Worm (Caenorhabditis elegans) whole organism, L4/young adult: ENCODE results near the gene C46E10.1.

Experiments
- W03F9.2 ChIP-seq: fragments of 150-350 bp; optimal IDR thresholded peaks from 2 replicates; lab custom pipeline; 2014; ENCODE audit warnings: missing biosample characterization, missing genetic modification characterization
- dao-5 ChIP-seq: sonication (generic microtip); optimal IDR thresholded peaks from 2 replicates; lab custom pipeline; 2016; ENCODE audit warnings: missing genotype, missing genetic modification characterization, moderate library complexity, missing compliant biosample characterization
- him-1 ChIP-seq: sonication (generic microtip); optimal IDR thresholded peaks from 2 replicates; lab custom pipeline; 2016; ENCODE audit warnings: missing genotype, missing genetic modification reagents, missing genetic modification characterization, missing compliant biosample characterization

- TF ChIP-seq him-1 (tag; lab: Kevin White, UChicago) (no peak), W03F9.2 (tag; lab: Kevin White, UChicago) (no peak), dao-5 (no peak)
These were observed 7.7 kb downstream of the C46E10.1 start, which contains the start of the genes sdz-12 and bath-31 for ce11 chrII:3731723-3732122.
